Worm (Caenorhabditis elegans) whole organism, midembryonic: Measurements from ENCODE around the gene C09G12.5.

Experiments
- med-1 ChIP-seq: sonication (generic microtip); optimal IDR thresholded peaks from 2 replicates; lab custom pipeline; 2017; ENCODE audit warnings: missing genetic modification characterization, mild to moderate bottlenecking, missing compliant biosample characterization, antibody characterized with exemption, missing genetic modification reagents; ENCODE audit not compliant: insufficient read depth
- tab-1 ChIP-seq: fragments of 200-800 bp; sonication (Bioruptor generic); IDR thresholded peaks from 2 replicates; pipeline ENCODE4 v1.3.6; 2022; ENCODE audit warnings: missing genetic modification characterization, missing compliant biosample characterization
- ztf-29 ChIP-seq: fragments of 200-800 bp; sonication (Bioruptor generic); IDR thresholded peaks from 2 replicates; pipeline ENCODE4 v1.3.6; 2022; ENCODE audit warnings: missing genetic modification reagents, missing genetic modification characterization, missing compliant biosample characterization

- no peak for TF ChIP-seq ztf-29 (GFP tag; lab: Robert Waterston, UW)
- no peak for TF ChIP-seq tab-1 (GFP tag; lab: Robert Waterston, UW)
- no peak for TF ChIP-seq med-1 (GFP tag; lab: Kevin White, UChicago)
These were observed 30.4 kb downstream of the C09G12.5 start, which contains the start of gene ced-10 for ce11 chrIV:3509477-3510063.
